Worm (Caenorhabditis elegans) whole organism, L1 larva: Measurements from ENCODE around the gene H41C03.3.
A peak's percentile ranks its signal among the peaks of the same experiment; 100 is the strongest.

Experiments
- C04F5.9 ChIP-seq: sonication (generic microtip); optimal IDR thresholded peaks from 2 replicates; lab custom pipeline; 2016; ENCODE audit warnings: missing genetic modification characterization, missing compliant biosample characterization
- aha-1 ChIP-seq: fragments of 150-350 bp; optimal IDR thresholded peaks from 2 replicates; lab custom pipeline; 2014; ENCODE audit warnings: missing biosample characterization, missing genetic modification characterization
- aly-2 ChIP-seq: fragments of 150-350 bp; optimal IDR thresholded peaks from 2 replicates; lab custom pipeline; 2014; ENCODE audit warnings: missing biosample characterization, missing genetic modification characterization
- ama-1 ChIP-seq: fragments of 150-350 bp; optimal IDR thresholded peaks from 2 replicates; lab custom pipeline; 2014
- blmp-1 ChIP-seq: fragments of 150-350 bp; optimal IDR thresholded peaks from 2 replicates; lab custom pipeline; 2014; ENCODE audit warnings: missing biosample characterization, missing genetic modification characterization
- ceh-8 ChIP-seq: fragments of 200-800 bp; sonication (Bioruptor generic); optimal IDR thresholded peaks from 2 replicates; lab custom pipeline; 2018; ENCODE audit warnings: mild to moderate bottlenecking, missing genetic modification characterization, moderate library complexity, missing compliant biosample characterization
- ceh-82 ChIP-seq, 3 experiments: fragments of 150-350 bp in 1 of 3; sonication (generic microtip) in 2 of 3; optimal IDR thresholded peaks; 2 replicates each; lab custom pipeline; 2014 to 2017; ENCODE audit warnings: missing biosample characterization in 3 of 3, missing genetic modification characterization in 3 of 3
- ceh-88 ChIP-seq: fragments of 200-800 bp; sonication (Bioruptor generic); IDR thresholded peaks from 2 replicates; pipeline ENCODE4 v1.3.6; 2022; ENCODE audit warnings: missing genetic modification characterization, missing compliant biosample characterization
- dpl-1 ChIP-seq, 3 experiments: fragments of 150-350 bp in 2 of 3; sonication (generic microtip) in 1 of 3; optimal IDR thresholded peaks; 2 replicates each; lab custom pipeline; 2014 to 2017; ENCODE audit warnings: missing biosample characterization in 3 of 3, missing genetic modification characterization in 3 of 3, missing genetic modification reagents in 3 of 3
- efl-1 ChIP-seq, 4 experiments: fragments of 150-350 bp; optimal IDR thresholded peaks in 3 of 4; peaks in 1 of 4; 1 replicate in 1 of 4; 2 replicates in 3 of 4; lab custom pipeline; 2014; ENCODE audit warnings: missing biosample characterization in 2 of 4, missing genetic modification characterization in 2 of 4, missing genetic modification reagents in 2 of 4
- elt-2 ChIP-seq: sonication (generic microtip); optimal IDR thresholded peaks from 2 replicates; lab custom pipeline; 2016; ENCODE audit warnings: missing genetic modification characterization, mild to moderate bottlenecking, inconsistent platforms, missing compliant biosample characterization, missing genetic modification reagents
- fkh-4 ChIP-seq: sonication (generic microtip); optimal IDR thresholded peaks from 2 replicates; lab custom pipeline; 2016; ENCODE audit warnings: missing compliant biosample characterization, missing genetic modification characterization, borderline replicate concordance
- fkh-8 ChIP-seq: sonication (generic microtip); optimal IDR thresholded peaks from 2 replicates; lab custom pipeline; 2016; ENCODE audit warnings: mild to moderate bottlenecking, missing genetic modification characterization, missing compliant biosample characterization
- grh-1 ChIP-seq: fragments of 200-800 bp; sonication (Bioruptor generic); IDR thresholded peaks from 2 replicates; pipeline ENCODE4 v1.3.6; 2022; ENCODE audit warnings: missing genetic modification reagents, missing genetic modification characterization, missing compliant biosample characterization
- hlh-4 ChIP-seq: sonication (generic microtip); optimal IDR thresholded peaks from 2 replicates; lab custom pipeline; 2016; ENCODE audit warnings: mild to moderate bottlenecking, missing genetic modification characterization, missing compliant biosample characterization
- hpl-2 ChIP-seq: fragments of 150-350 bp; optimal IDR thresholded peaks from 2 replicates; lab custom pipeline; 2014; ENCODE audit warnings: missing biosample characterization, missing genetic modification reagents, missing genetic modification characterization
- irx-1 ChIP-seq: sonication (generic microtip); optimal IDR thresholded peaks from 2 replicates; lab custom pipeline; 2016; ENCODE audit warnings: missing genetic modification characterization, missing compliant biosample characterization
- jun-1 ChIP-seq: fragments of 150-350 bp; optimal IDR thresholded peaks from 2 replicates; lab custom pipeline; 2014; ENCODE audit warnings: missing biosample characterization, missing genetic modification reagents, missing genetic modification characterization
- lin-13 ChIP-seq: fragments of 150-350 bp; optimal IDR thresholded peaks from 2 replicates; lab custom pipeline; 2014; ENCODE audit warnings: missing biosample characterization, missing genetic modification reagents, missing genetic modification characterization
- lin-14 ChIP-seq: fragments of 200-800 bp; sonication (Bioruptor generic); optimal IDR thresholded peaks from 2 replicates; lab custom pipeline; 2018; ENCODE audit warnings: mild to moderate bottlenecking, missing genetic modification characterization, moderate library complexity, missing compliant biosample characterization
- lin-15B ChIP-seq: fragments of 150-350 bp; sonication (generic microtip); optimal IDR thresholded peaks from 3 replicates; lab custom pipeline; 2014; ENCODE audit warnings: missing biosample characterization, missing genetic modification characterization
- lin-35 ChIP-seq, 2 experiments: fragments of 150-350 bp; optimal IDR thresholded peaks; 2 replicates each; lab custom pipeline; 2014; ENCODE audit warnings: missing biosample characterization in 2 of 2, missing genetic modification characterization in 2 of 2, missing genetic modification reagents in 2 of 2
- lin-39 ChIP-seq: fragments of 150-350 bp; optimal IDR thresholded peaks from 2 replicates; lab custom pipeline; 2014; ENCODE audit warnings: missing biosample characterization, missing genetic modification reagents, missing genetic modification characterization
- lir-3 ChIP-seq: sonication (generic microtip); optimal IDR thresholded peaks from 2 replicates; lab custom pipeline; 2016; ENCODE audit warnings: mild to moderate bottlenecking, missing genetic modification characterization, moderate library complexity, missing compliant biosample characterization; ENCODE audit not compliant: poor library complexity
- mab-9 ChIP-seq: fragments of 200-800 bp; sonication (Bioruptor generic); IDR thresholded peaks from 2 replicates; pipeline ENCODE4 v1.3.6; 2022; ENCODE audit warnings: missing genetic modification reagents, missing genetic modification characterization, missing compliant biosample characterization
- mep-1 ChIP-seq: fragments of 150-350 bp; optimal IDR thresholded peaks from 2 replicates; lab custom pipeline; 2014; ENCODE audit warnings: missing biosample characterization, missing genetic modification characterization
- nhr-11 ChIP-seq: fragments of 150-350 bp; optimal IDR thresholded peaks from 2 replicates; lab custom pipeline; 2014; ENCODE audit warnings: missing biosample characterization, missing genetic modification characterization
- nhr-19 ChIP-seq: fragments of 200-800 bp; sonication (Bioruptor generic); conservative IDR thresholded peaks from 2 replicates; pipeline ENCODE4 v1.3.6; 2022; ENCODE audit warnings: missing genetic modification characterization, missing compliant biosample characterization
- nhr-20 ChIP-seq: sonication (generic microtip); optimal IDR thresholded peaks from 2 replicates; lab custom pipeline; 2016; ENCODE audit warnings: mild to moderate bottlenecking, missing genetic modification characterization, missing compliant biosample characterization
- nhr-237 ChIP-seq: fragments of 150-350 bp; optimal IDR thresholded peaks from 2 replicates; lab custom pipeline; 2014; ENCODE audit warnings: missing biosample characterization, missing genetic modification characterization
- nhr-28 ChIP-seq: fragments of 150-350 bp; optimal IDR thresholded peaks from 2 replicates; lab custom pipeline; 2014; ENCODE audit warnings: missing biosample characterization, missing genetic modification characterization
- nhr-47 ChIP-seq: sonication (generic microtip); optimal IDR thresholded peaks from 2 replicates; lab custom pipeline; 2016; ENCODE audit warnings: mild to moderate bottlenecking, missing genetic modification characterization, moderate library complexity, missing compliant biosample characterization
- nhr-71 ChIP-seq: sonication (generic microtip); optimal IDR thresholded peaks from 2 replicates; lab custom pipeline; 2016; ENCODE audit warnings: mild to moderate bottlenecking, missing genetic modification characterization, moderate library complexity, missing compliant biosample characterization
- nhr-77 ChIP-seq: fragments of 150-350 bp; optimal IDR thresholded peaks from 2 replicates; lab custom pipeline; 2014; ENCODE audit warnings: missing biosample characterization, missing genetic modification characterization
- nhr-84 ChIP-seq: sonication (generic microtip); optimal IDR thresholded peaks from 2 replicates; lab custom pipeline; 2017; ENCODE audit warnings: missing biosample characterization, missing genetic modification characterization
- pax-3 ChIP-seq: fragments of 200-800 bp; sonication (Bioruptor generic); optimal IDR thresholded peaks from 2 replicates; lab custom pipeline; 2018; ENCODE audit warnings: mild to moderate bottlenecking, missing genetic modification characterization, moderate library complexity, missing compliant biosample characterization
- pqm-1 ChIP-seq: sonication (generic microtip); optimal IDR thresholded peaks from 3 replicates; lab custom pipeline; 2017; ENCODE audit warnings: missing biosample characterization, missing genetic modification characterization
- skn-1 ChIP-seq: fragments of 150-350 bp; optimal IDR thresholded peaks from 2 replicates; lab custom pipeline; 2014; ENCODE audit warnings: missing biosample characterization, missing genetic modification characterization
- snu-23 ChIP-seq: sonication (generic microtip); optimal IDR thresholded peaks from 2 replicates; lab custom pipeline; 2016; ENCODE audit warnings: missing genetic modification characterization, missing compliant biosample characterization
- sptf-1 ChIP-seq: fragments of 150-350 bp; optimal IDR thresholded peaks from 2 replicates; lab custom pipeline; 2014; ENCODE audit warnings: missing biosample characterization, missing genetic modification characterization
- swsn-7 ChIP-seq: sonication (generic microtip); optimal IDR thresholded peaks from 2 replicates; lab custom pipeline; 2016; ENCODE audit warnings: missing genetic modification characterization, missing compliant biosample characterization
- tbx-2 ChIP-seq: sonication (generic microtip); optimal IDR thresholded peaks from 2 replicates; lab custom pipeline; 2016; ENCODE audit warnings: missing genetic modification characterization, missing compliant biosample characterization
- unc-30 ChIP-seq: sonication (generic microtip); optimal IDR thresholded peaks from 2 replicates; lab custom pipeline; 2017; ENCODE audit warnings: missing biosample characterization, missing genetic modification characterization
- unc-62 ChIP-seq: fragments of 150-350 bp; optimal IDR thresholded peaks from 2 replicates; lab custom pipeline; 2014; ENCODE audit warnings: missing biosample characterization, missing genetic modification reagents, missing genetic modification characterization
- unc-86 ChIP-seq: sonication (generic microtip); optimal IDR thresholded peaks from 2 replicates; lab custom pipeline; 2016; ENCODE audit warnings: missing genetic modification characterization, missing compliant biosample characterization
- vab-15 ChIP-seq: sonication (generic microtip); optimal IDR thresholded peaks from 2 replicates; lab custom pipeline; 2017; ENCODE audit warnings: missing genotype, mild to moderate bottlenecking, missing genetic modification characterization, missing compliant biosample characterization
- xbp-1 ChIP-seq: sonication (generic microtip); optimal IDR thresholded peaks from 2 replicates; lab custom pipeline; 2016; ENCODE audit warnings: missing genetic modification characterization, missing compliant biosample characterization
- zag-1 ChIP-seq: fragments of 150-350 bp; optimal IDR thresholded peaks from 2 replicates; lab custom pipeline; 2014; ENCODE audit warnings: missing biosample characterization, missing genetic modification characterization
- ztf-11 ChIP-seq, 2 experiments: sonication (generic microtip); optimal IDR thresholded peaks; 2 replicates each; lab custom pipeline; 2016 to 2017; ENCODE audit warnings: missing genetic modification characterization in 2 of 2, missing biosample characterization in 1 of 2, missing compliant biosample characterization in 1 of 2

Gene H41C03.3

ce11 chrII:5880677-5881076 is 35.1 kb downstream of the H41C03.3 start (continued):
- no peak for TF ChIP-seq elt-2
- no peak for TF ChIP-seq xbp-1 (tag; lab: Kevin White, UChicago)
- no peak for TF ChIP-seq sptf-1
- TF ChIP-seq lin-13 (GFP tag; lab: Kevin White, UChicago), result no peak
- TF ChIP-seq ceh-88 (GFP tag; lab: Robert Waterston, UW), result no peak
- TF ChIP-seq mep-1 (tag; lab: Kevin White, UChicago), result peak; percentile 51
- 0 out of 2 replicates have a peak, but pooled peaks have one; percentile 5 for TF ChIP-seq nhr-19 (GFP tag; lab: Robert Waterston, UW)
- TF ChIP-seq pqm-1 (tag; lab: Kevin White, UChicago), result no peak
- TF ChIP-seq skn-1 (tag; lab: Kevin White, UChicago), result no peak
- TF ChIP-seq nhr-71 (tag; lab: Kevin White, UChicago), result peak; percentile 8
- TF ChIP-seq jun-1 (tag; lab: Kevin White, UChicago), result no peak
- no peak for TF ChIP-seq tbx-2 (tag; lab: Kevin White, UChicago)
- TF ChIP-seq lin-39 (tag; lab: Kevin White, UChicago), result no peak
- no peak for TF ChIP-seq nhr-28 (tag; lab: Kevin White, UChicago)
- TF ChIP-seq hlh-4 (tag; lab: Kevin White, UChicago), result no peak
- no peak for TF ChIP-seq irx-1
- no peak for TF ChIP-seq fkh-8
- no peak for TF ChIP-seq zag-1 (tag; lab: Kevin White, UChicago)
- TF ChIP-seq lin-35 (GFP tag; optimal IDR thresholded peaks at IDR 0.05; lab: Kevin White, UChicago), result peak in 1 of 2 experiments; percentile 19
- no peak for TF ChIP-seq unc-86 (tag; lab: Kevin White, UChicago)
- TF ChIP-seq vab-15 (tag; lab: Kevin White, UChicago), result peak; percentile 19
- TF ChIP-seq pax-3 (tag; lab: Kevin White, UChicago), result no peak
- TF ChIP-seq unc-30 (tag; lab: Kevin White, UChicago), result no peak
- TF ChIP-seq lir-3 (tag; lab: Kevin White, UChicago), result no peak
- TF ChIP-seq C04F5.9 (tag; lab: Kevin White, UChicago), result no peak
- no peak for TF ChIP-seq nhr-77 (tag; lab: Kevin White, UChicago)
- TF ChIP-seq aly-2 (tag; lab: Kevin White, UChicago), result no peak
- TF ChIP-seq nhr-47 (tag; lab: Kevin White, UChicago), result no peak
- peak; percentile 55; the same call in 1 of the 2 replicates for TF ChIP-seq grh-1 (GFP tag; lab: Robert Waterston, UW)
- no peak for TF ChIP-seq ceh-82 (tag; optimal IDR thresholded peaks at IDR 0.05; lab: Kevin White, UChicago)
- no peak for TF ChIP-seq nhr-84 (tag; lab: Kevin White, UChicago)
- TF ChIP-seq lin-14, result peak; percentile 63
- no peak for TF ChIP-seq fkh-4 (tag; lab: Kevin White, UChicago)
- TF ChIP-seq ama-1, result no peak
- TF ChIP-seq unc-62 (GFP tag; lab: Kevin White, UChicago), result no peak
- TF ChIP-seq hpl-2 (GFP tag; lab: Kevin White, UChicago), result no peak
- TF ChIP-seq nhr-20 (tag; lab: Kevin White, UChicago), result no peak
- no peak for TF ChIP-seq mab-9 (GFP tag; lab: Robert Waterston, UW)
- peak; percentile 63 for TF ChIP-seq blmp-1 (tag; lab: Kevin White, UChicago)
- TF ChIP-seq snu-23 (GFP tag; lab: Kevin White, UChicago), result peak; percentile 32
- no peak for TF ChIP-seq ztf-11 (tag; optimal IDR thresholded peaks at IDR 0.05; lab: Kevin White, UChicago)
- TF ChIP-seq efl-1 (optimal IDR thresholded peaks at IDR 0.05; lab: Kevin White, UChicago), result peak in 1 of 2 experiments; percentile 2
- TF ChIP-seq efl-1 (GFP tag; optimal IDR thresholded peaks at IDR 0.05 in 1 of 2; lab: Kevin White, UChicago), result peak in 1 of 2 experiments; percentile 33
- no peak for TF ChIP-seq nhr-237
- no peak for TF ChIP-seq lin-15B (tag; lab: Kevin White, UChicago)
- TF ChIP-seq ceh-8 (GFP tag; lab: Kevin White, UChicago), result no peak
- no peak for TF ChIP-seq swsn-7
- TF ChIP-seq nhr-11 (tag; lab: Kevin White, UChicago), result no peak
- TF ChIP-seq dpl-1 (GFP tag; optimal IDR thresholded peaks at IDR 0.05; lab: Kevin White, UChicago), result no peak
- no peak for TF ChIP-seq aha-1 (tag; lab: Kevin White, UChicago)
